Worm (Caenorhabditis elegans): ENCODE measurements around the gene D2007.2.
A peak's percentile ranks its signal among the peaks of the same experiment; 100 is the strongest.

Gene D2007.2

ce11 chrIII:8163788-8164423, 15.1 kb downstream of the D2007.2 start, which contains the start of gene prp-8:
TSS of gene prp-8 (plus strand) at chrIII:8164373.
- TF ChIP-seq ztf-29 (GFP tag; IDR thresholded peaks at IDR 0.05): no peak
- TF ChIP-seq flt-1 (GFP tag; IDR thresholded peaks at IDR 0.05): peak; percentile 74
- peak; percentile 42 for TF ChIP-seq cog-1 (tag; optimal IDR thresholded peaks at IDR 0.05)
- peak; percentile 92 for TF ChIP-seq T22C8.4 (GFP tag; IDR thresholded peaks at IDR 0.05)

- no peak for TF ChIP-seq tab-1 (GFP tag; IDR thresholded peaks at IDR 0.05)
- no peak for TF ChIP-seq T22C8.4 (GFP tag; IDR thresholded peaks at IDR 0.05)
- no peak for TF ChIP-seq cog-1 (tag; optimal IDR thresholded peaks at IDR 0.05)
- no peak for TF ChIP-seq flt-1 (GFP tag; IDR thresholded peaks at IDR 0.05)
- no peak for TF ChIP-seq ztf-29 (GFP tag; IDR thresholded peaks at IDR 0.05)
- no peak for TF ChIP-seq ref-1 (GFP tag; conservative IDR thresholded peaks at IDR 0.05)
- no peak for TF ChIP-seq med-1 (GFP tag; optimal IDR thresholded peaks at IDR 0.05; ENCODE audit: insufficient read depth)
- no peak for TF ChIP-seq klf-2 (GFP tag; conservative IDR thresholded peaks at IDR 0.05)
- no peak for TF ChIP-seq ztf-23 (GFP tag; IDR thresholded peaks at IDR 0.05)
These were observed 16.0 kb downstream of the D2007.2 start for ce11 chrIII:8164771-8165170.

ce11 chrIII:8172609-8173133, 23.9 kb downstream of the D2007.2 start:
- no peak for TF ChIP-seq flt-1 (GFP tag; IDR thresholded peaks at IDR 0.05)
- no peak for TF ChIP-seq ztf-29 (GFP tag; IDR thresholded peaks at IDR 0.05)
- no peak for TF ChIP-seq ztf-23 (GFP tag; IDR thresholded peaks at IDR 0.05)
- TF ChIP-seq klf-2 (GFP tag; conservative IDR thresholded peaks at IDR 0.05): no peak
- TF ChIP-seq med-1 (GFP tag; optimal IDR thresholded peaks at IDR 0.05; ENCODE audit: insufficient read depth): no peak
- no peak for TF ChIP-seq tab-1 (GFP tag; IDR thresholded peaks at IDR 0.05)
- no peak for TF ChIP-seq ref-1 (GFP tag; conservative IDR thresholded peaks at IDR 0.05)
- TF ChIP-seq T22C8.4 (GFP tag; IDR thresholded peaks at IDR 0.05): no peak

- TF ChIP-seq ztf-23 (GFP tag; IDR thresholded peaks at IDR 0.05) (no peak), cog-1 (tag; optimal IDR thresholded peaks at IDR 0.05) (no peak)
These were observed 26.5 kb downstream of the D2007.2 start for ce11 chrIII:8175263-8175662.

ce11 chrIII:8176265-8176664, 27.5 kb downstream of the D2007.2 start, which contains the start of gene C50C3.12:
TSS of gene C50C3.12 (plus strand) at chrIII:8176565.
- no peak for TF ChIP-seq cog-1 (tag; optimal IDR thresholded peaks at IDR 0.05)
- TF ChIP-seq med-1 (GFP tag; optimal IDR thresholded peaks at IDR 0.05; ENCODE audit: insufficient read depth): no peak
- TF ChIP-seq ref-1 (GFP tag; conservative IDR thresholded peaks at IDR 0.05): no peak

ce11 chrIII:8178924-8179323, 30.2 kb downstream of the D2007.2 start, which contains the start of gene C50C3.5:
TSS of gene C50C3.5 (plus strand) at chrIII:8179224.
- TF ChIP-seq klf-2 (GFP tag; conservative IDR thresholded peaks at IDR 0.05) (no peak), ref-1 (GFP tag; conservative IDR thresholded peaks at IDR 0.05) (no peak), med-1 (GFP tag; optimal IDR thresholded peaks at IDR 0.05; ENCODE audit: insufficient read depth) (no peak), T22C8.4 (GFP tag; IDR thresholded peaks at IDR 0.05) (no peak), tab-1 (GFP tag; IDR thresholded peaks at IDR 0.05) (no peak), ztf-23 (GFP tag; IDR thresholded peaks at IDR 0.05) (no peak), flt-1 (GFP tag; IDR thresholded peaks at IDR 0.05) (no peak), ztf-29 (GFP tag; IDR thresholded peaks at IDR 0.05) (no peak), cog-1 (tag; optimal IDR thresholded peaks at IDR 0.05) (no peak)

- no peak for TF ChIP-seq cog-1 (tag; optimal IDR thresholded peaks at IDR 0.05)
- TF ChIP-seq tab-1 (GFP tag; IDR thresholded peaks at IDR 0.05): no peak
- no peak for TF ChIP-seq T22C8.4 (GFP tag; IDR thresholded peaks at IDR 0.05)
These were observed 32.8 kb downstream of the D2007.2 start, which contains the start of gene spc-2 for ce11 chrIII:8181581-8181980. TSS of gene spc-2 (plus strand) at chrIII:8181881.

ce11 chrIII:8182573-8182972, 33.8 kb downstream of the D2007.2 start:
- no peak for TF ChIP-seq flt-1 (GFP tag; IDR thresholded peaks at IDR 0.05)

- no peak for TF ChIP-seq cog-1 (tag; optimal IDR thresholded peaks at IDR 0.05)
- TF ChIP-seq flt-1 (GFP tag; IDR thresholded peaks at IDR 0.05): no peak
- no peak for TF ChIP-seq tab-1 (GFP tag; IDR thresholded peaks at IDR 0.05)
- TF ChIP-seq ztf-23 (GFP tag; IDR thresholded peaks at IDR 0.05): no peak
- no peak for TF ChIP-seq T22C8.4 (GFP tag; IDR thresholded peaks at IDR 0.05)
- no peak for TF ChIP-seq ref-1 (GFP tag; conservative IDR thresholded peaks at IDR 0.05)
- TF ChIP-seq klf-2 (GFP tag; conservative IDR thresholded peaks at IDR 0.05): no peak
- TF ChIP-seq ztf-29 (GFP tag; IDR thresholded peaks at IDR 0.05): no peak
- TF ChIP-seq med-1 (GFP tag; optimal IDR thresholded peaks at IDR 0.05; ENCODE audit: insufficient read depth): no peak
These were observed 36.4 kb downstream of the D2007.2 start for ce11 chrIII:8185130-8185529.

ce11 chrIII:8190505-8190904, 41.7 kb downstream of the D2007.2 start, which contains the start of gene C50C3.19:
TSS of gene C50C3.19 (plus strand) at chrIII:8190805.
- TF ChIP-seq T22C8.4 (GFP tag; IDR thresholded peaks at IDR 0.05) (no peak), ref-1 (GFP tag; conservative IDR thresholded peaks at IDR 0.05) (no peak)

- TF ChIP-seq ref-1 (GFP tag; conservative IDR thresholded peaks at IDR 0.05) (no peak), flt-1 (GFP tag; IDR thresholded peaks at IDR 0.05) (no peak)
These were observed 42.9 kb downstream of the D2007.2 start, which contains the start of gene C50C3.1 for ce11 chrIII:8191695-8192094. TSS of gene C50C3.1 (plus strand) at chrIII:8191995.
